Fruit fly (Drosophila melanogaster): ENCODE measurements around the gene ebi.

ebi gene

dm6 chr2L:414593-415399 is at the start of gene ebi, which contains the start of gene AP-2alpha:
Gene ebi (plus strand): TSS chr2L:415067.
Gene AP-2alpha (minus strand): TSS chr2L:414777.
- peak; percentile 82 for TF ChIP-seq noc (tag; optimal IDR thresholded peaks at IDR 0.05)

dm6 chr2L:366876-367275 is 48.0 kb upstream of the ebi start:
- TF ChIP-seq noc (tag; optimal IDR thresholded peaks at IDR 0.05), result no peak

dm6 chr2L:368398-369008 is 46.4 kb upstream of the ebi start:
- TF ChIP-seq noc (tag; optimal IDR thresholded peaks at IDR 0.05), result no peak

- TF ChIP-seq noc (tag; optimal IDR thresholded peaks at IDR 0.05), result no peak
Measured at dm6 chr2L:369811-370210, 45.1 kb upstream of the ebi start.

dm6 chr2L:371747-372146 is 43.1 kb upstream of the ebi start:
- TF ChIP-seq noc (tag; optimal IDR thresholded peaks at IDR 0.05), result no peak

- TF ChIP-seq noc (tag; optimal IDR thresholded peaks at IDR 0.05), result no peak
Measured at dm6 chr2L:377780-378222, 37.1 kb upstream of the ebi start, which contains the start of gene al. Gene al (plus strand): TSS chr2L:378112.

dm6 chr2L:378815-379440 is 35.9 kb upstream of the ebi start:
- TF ChIP-seq noc (tag; optimal IDR thresholded peaks at IDR 0.05), result peak; percentile 11

- no peak for TF ChIP-seq noc (tag; optimal IDR thresholded peaks at IDR 0.05)
Measured at dm6 chr2L:382807-383206, 32.1 kb upstream of the ebi start.

- TF ChIP-seq noc (tag; optimal IDR thresholded peaks at IDR 0.05), result no peak
Measured at dm6 chr2L:390509-390908, 24.4 kb upstream of the ebi start.

- peak; percentile 1 for TF ChIP-seq noc (tag; optimal IDR thresholded peaks at IDR 0.05)
Measured at dm6 chr2L:392529-392928, 22.3 kb upstream of the ebi start.

- TF ChIP-seq noc (tag; optimal IDR thresholded peaks at IDR 0.05), result no peak
Measured at dm6 chr2L:395366-396117, 19.3 kb upstream of the ebi start.

dm6 chr2L:402098-402497 is 12.8 kb upstream of the ebi start, which contains the start of gene CG4213:
Gene CG4213 (minus strand): TSS chr2L:402198.
- TF ChIP-seq noc (tag; optimal IDR thresholded peaks at IDR 0.05), result no peak

- no peak for TF ChIP-seq noc (tag; optimal IDR thresholded peaks at IDR 0.05)
Measured at dm6 chr2L:403627-404575, 11.0 kb upstream of the ebi start, which contains the start of gene Polr1B. Gene Polr1B (plus strand): TSS chr2L:404285.

dm6 chr2L:412931-413330 is 1.9 kb upstream of the ebi start:
- TF ChIP-seq noc (tag; optimal IDR thresholded peaks at IDR 0.05), result peak; percentile 67

dm6 chr2L:413894-414293 is 973 bp upstream of the ebi start:
- no peak for TF ChIP-seq noc (tag; optimal IDR thresholded peaks at IDR 0.05)

All from whole organism, larva.